Worm (Caenorhabditis elegans): ENCODE data around the gene hphd-1.

ce11 chrII:12987799-12988198 lies 8.6 kb downstream of the hphd-1 start:
- TF ChIP-seq mab-5 (tag; optimal IDR thresholded peaks at IDR 0.05) (no peak), lin-39 (tag; optimal IDR thresholded peaks at IDR 0.05) (no peak), ceh-82 (tag; optimal IDR thresholded peaks at IDR 0.05) (no peak)
